Worm (Caenorhabditis elegans): ENCODE data around the gene F46H5.5.

DNA sequence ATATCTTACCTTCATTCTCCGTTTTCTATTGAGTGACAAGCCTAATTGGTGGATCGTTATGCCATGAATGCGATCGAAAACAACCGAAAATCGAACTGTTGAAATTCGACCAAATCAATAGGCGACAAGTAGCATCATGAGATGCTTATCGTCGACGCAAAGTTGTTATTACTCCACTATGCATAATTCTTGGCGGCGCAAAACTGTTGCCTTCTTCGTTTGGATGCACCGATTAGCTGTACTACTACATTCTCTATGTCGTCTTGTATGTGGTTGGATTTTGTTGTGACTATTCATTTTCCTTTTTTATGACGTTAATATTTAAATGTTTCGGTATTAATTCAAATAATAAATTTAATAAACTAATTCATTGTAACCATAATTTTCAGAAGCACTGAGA, 15.2 kb upstream of the F46H5.5 start, which contains the start of gene F46H5.11:
- TF ChIP-seq lin-39 (tag; optimal IDR thresholded peaks at IDR 0.05) = no peak
- no peak for TF ChIP-seq zag-1 (tag; optimal IDR thresholded peaks at IDR 0.05)
- no peak for TF ChIP-seq skn-1 (tag; optimal IDR thresholded peaks at IDR 0.05)
- no peak for TF ChIP-seq snpc-4 (tag; optimal IDR thresholded peaks at IDR 0.05)
- TF ChIP-seq tbx-2 (tag; optimal IDR thresholded peaks at IDR 0.05) = no peak
- TF ChIP-seq nhr-237 (tag; optimal IDR thresholded peaks at IDR 0.05) = no peak
- no peak for TF ChIP-seq nhr-11 (tag; optimal IDR thresholded peaks at IDR 0.05)
- no peak for TF ChIP-seq ceh-9 (tag; optimal IDR thresholded peaks at IDR 0.05)
- no peak for TF ChIP-seq aly-2 (tag; optimal IDR thresholded peaks at IDR 0.05)
